Fruit fly (Drosophila melanogaster) whole organism, pupa: ENCODE results near the gene Jon74E.

Experiments used
- CG13204 ChIP-seq: fragments of 200-800 bp; sonication (Bioruptor generic); optimal IDR thresholded peaks from 2 replicates; lab custom pipeline; 2018; ENCODE audit warnings: missing biosample characterization, mild to moderate bottlenecking, missing genetic modification characterization, moderate library complexity
- CG32121 ChIP-seq: fragments of 200-800 bp; sonication (Bioruptor generic); IDR thresholded peaks from 2 replicates; pipeline ENCODE4 v1.3.6; 2022; ENCODE audit warnings: missing biosample characterization, missing genetic modification characterization
- CG4496 ChIP-seq: fragments of 200-800 bp; sonication (Bioruptor generic); IDR thresholded peaks from 3 replicates; pipeline ENCODE4 v1.3.6; 2022; ENCODE audit warnings: missing biosample characterization, missing genetic modification characterization
- CG8301 ChIP-seq: fragments of 200-800 bp; sonication (Bioruptor generic); optimal IDR thresholded peaks from 2 replicates; lab custom pipeline; 2018; ENCODE audit warnings: missing biosample characterization, mild to moderate bottlenecking, missing genetic modification characterization
- CG9948 ChIP-seq: fragments of 200-800 bp; sonication (Bioruptor generic); optimal IDR thresholded peaks from 2 replicates; lab custom pipeline; 2018; ENCODE audit warnings: missing biosample characterization, mild to moderate bottlenecking, missing genetic modification characterization, moderate library complexity
- EcR ChIP-seq: fragments of 200-800 bp; sonication (Bioruptor generic); optimal IDR thresholded peaks from 3 replicates; lab custom pipeline; 2019; ENCODE audit warnings: missing biosample characterization, missing genetic modification characterization, mild to moderate bottlenecking, moderate library complexity, missing genetic modification reagents
- Ets98B ChIP-seq: fragments of 200-800 bp; sonication (Bioruptor generic); IDR thresholded peaks from 2 replicates; pipeline ENCODE4 v1.3.6; 2022; ENCODE audit warnings: missing biosample characterization, missing genetic modification characterization
- Pif1A ChIP-seq: fragments of 200-800 bp; sonication (Bioruptor generic); optimal IDR thresholded peaks from 3 replicates; lab custom pipeline; 2016; ENCODE audit warnings: missing biosample characterization, missing genetic modification characterization
- Snoo ChIP-seq: fragments of 200-800 bp; sonication (Bioruptor generic); optimal IDR thresholded peaks from 3 replicates; lab custom pipeline; 2017; ENCODE audit warnings: missing biosample characterization, mild to moderate bottlenecking, missing genetic modification characterization, inconsistent platforms
- gl ChIP-seq: fragments of 200-800 bp; sonication (Bioruptor generic); optimal IDR thresholded peaks from 2 replicates; lab custom pipeline; 2018; ENCODE audit warnings: missing biosample characterization, mild to moderate bottlenecking, missing genetic modification characterization
- rn ChIP-seq: fragments of 200-800 bp; sonication (Bioruptor generic); IDR thresholded peaks from 2 replicates; pipeline ENCODE4 v1.3.6; 2022; ENCODE audit warnings: missing biosample characterization, missing genetic modification characterization

DNA sequence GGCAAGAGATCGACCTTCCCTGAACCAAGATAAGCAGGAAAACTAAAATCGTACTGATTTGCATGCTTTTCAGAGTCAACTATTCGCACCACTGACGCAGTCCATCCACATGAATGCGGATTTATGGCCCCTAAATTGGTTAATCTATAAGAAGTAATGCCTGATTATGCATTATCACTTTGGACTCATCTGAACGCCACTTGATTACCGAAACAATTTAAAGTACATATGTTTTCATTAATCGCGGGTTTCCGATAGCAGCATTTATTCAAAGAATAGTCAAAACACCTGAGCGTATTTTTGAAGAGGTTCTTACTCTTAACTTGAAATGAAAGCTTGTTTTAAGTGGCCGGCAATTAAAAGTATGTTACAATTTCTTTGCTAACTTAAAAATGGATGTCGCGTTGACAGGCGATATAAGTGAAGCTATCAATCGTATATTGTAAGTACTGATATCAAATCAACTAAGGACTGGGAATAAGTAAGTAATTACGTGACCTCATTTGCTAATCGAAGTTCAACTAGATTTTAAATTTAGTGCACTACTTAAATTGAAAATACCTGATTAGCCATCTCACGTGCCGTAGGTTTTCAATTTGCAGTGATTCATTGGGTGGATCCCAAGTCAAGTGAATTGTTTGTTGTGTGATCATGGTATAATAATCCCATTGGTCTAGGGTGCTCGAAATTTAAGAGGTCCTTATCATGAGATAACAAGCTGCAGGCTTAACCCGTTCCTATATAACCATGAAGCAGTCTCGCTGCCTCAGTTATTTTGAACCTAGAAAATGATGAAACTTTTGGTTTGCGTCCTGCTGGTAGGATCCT, at the start of gene Jon74E, which contains the start of gene CG7542:
- no peak for TF ChIP-seq CG9948 (tag; lab: Kevin White, UChicago)
- TF ChIP-seq CG13204 (GFP tag; lab: Kevin White, UChicago) = no peak
- no peak for TF ChIP-seq CG4496 (GFP tag; lab: Robert Waterston, UW)
- no peak for TF ChIP-seq EcR (GFP tag; lab: Kevin White, UChicago)
- TF ChIP-seq Pif1A = no peak
- TF ChIP-seq Snoo (tag; lab: Kevin White, UChicago) = no peak
- no peak for TF ChIP-seq rn (GFP tag; lab: Robert Waterston, UW)
- no peak for TF ChIP-seq CG8301 (tag; lab: Kevin White, UChicago)
- TF ChIP-seq gl = no peak
- TF ChIP-seq Ets98B = no peak
- TF ChIP-seq CG32121 (GFP tag; lab: Robert Waterston, UW) = no peak
